Fruit fly (Drosophila melanogaster): ENCODE results near the gene Dpck.

dm6 chr3R:7076293-7076981, 5.5 kb upstream of the Dpck start:
- TF ChIP-seq OdsH (GFP tag; optimal IDR thresholded peaks at IDR 0.05) = no peak
- no peak for TF ChIP-seq CG9705 (GFP tag; optimal IDR thresholded peaks at IDR 0.05)
- TF ChIP-seq br (GFP tag; optimal IDR thresholded peaks at IDR 0.05) = peak; percentile 46
- TF ChIP-seq Myc (optimal IDR thresholded peaks at IDR 0.05) = no peak
- no peak for TF ChIP-seq Vsx2 (GFP tag; optimal IDR thresholded peaks at IDR 0.05; ENCODE audit: partially characterized antibody)
- TF ChIP-seq Dfd (GFP tag; optimal IDR thresholded peaks at IDR 0.05) = no peak
- TF ChIP-seq h (GFP tag; optimal IDR thresholded peaks at IDR 0.05) = no peak
- no peak for TF ChIP-seq foxo (GFP tag; optimal IDR thresholded peaks at IDR 0.05)
- TF ChIP-seq Abd-B (GFP tag; optimal IDR thresholded peaks at IDR 0.05) = no peak
- TF ChIP-seq fru (GFP tag; optimal IDR thresholded peaks at IDR 0.05) = no peak
- no peak for TF ChIP-seq Dif (GFP tag; optimal IDR thresholded peaks at IDR 0.05; ENCODE audit: partially characterized antibody)
